Fruit fly (Drosophila melanogaster): ENCODE data around the gene croc.

croc gene

dm6 chr3L:21483837-21484236 is 7.6 kb upstream of the croc start:
- TF ChIP-seq Sox14 (GFP tag; optimal IDR thresholded peaks at IDR 0.05) (peak; percentile 56), CG7368 (GFP tag; optimal IDR thresholded peaks at IDR 0.05) (no peak), dac (GFP tag; optimal IDR thresholded peaks at IDR 0.05) (no peak), Ets21C (GFP tag; optimal IDR thresholded peaks at IDR 0.05) (no peak), fd59A (GFP tag; optimal IDR thresholded peaks at IDR 0.05) (no peak), pdm3 (GFP tag; optimal IDR thresholded peaks at IDR 0.05) (no peak), CG6792 (GFP tag; optimal IDR thresholded peaks at IDR 0.05) (no peak), CG31627 (GFP tag; optimal IDR thresholded peaks at IDR 0.05) (peak; percentile 2), spab (GFP tag; optimal IDR thresholded peaks at IDR 0.05) (no peak), CG9139 (GFP tag; optimal IDR thresholded peaks at IDR 0.05) (no peak), CG6276 (GFP tag; optimal IDR thresholded peaks at IDR 0.05) (no peak), Blimp-1 (GFP tag; optimal IDR thresholded peaks at IDR 0.05) (no peak), CG10669 (GFP tag; optimal IDR thresholded peaks at IDR 0.05) (no peak), Hr39 (GFP tag; optimal IDR thresholded peaks at IDR 0.05) (no peak), topi (GFP tag; optimal IDR thresholded peaks at IDR 0.05) (no peak), CG8632 (GFP tag; optimal IDR thresholded peaks at IDR 0.05) (no peak), CG8319 (GFP tag; optimal IDR thresholded peaks at IDR 0.05) (no peak), Hr38 (GFP tag; optimal IDR thresholded peaks at IDR 0.05) (no peak), CG15336 (GFP tag; IDR thresholded peaks at IDR 0.05) (no peak), Ets96B (tag; optimal IDR thresholded peaks at IDR 0.05) (no peak), CG11902 (GFP tag; optimal IDR thresholded peaks at IDR 0.05) (no peak), dsx (GFP tag; optimal IDR thresholded peaks at IDR 0.05; ENCODE audit: poor library complexity, severe bottlenecking) (peak; percentile 2)

- TF ChIP-seq CG10631 (GFP tag; optimal IDR thresholded peaks at IDR 0.05): no peak
- no peak for TF ChIP-seq Met (GFP tag; optimal IDR thresholded peaks at IDR 0.05)
- TF ChIP-seq CG8319 (GFP tag; optimal IDR thresholded peaks at IDR 0.05): no peak
- no peak for TF ChIP-seq fkh (GFP tag; optimal IDR thresholded peaks at IDR 0.05)
- no peak for TF ChIP-seq CG15336 (GFP tag; IDR thresholded peaks at IDR 0.05)
- TF ChIP-seq CG11762 (GFP tag; optimal IDR thresholded peaks at IDR 0.05; ENCODE audit: insufficient read depth): no peak
- TF ChIP-seq CG10669 (GFP tag; optimal IDR thresholded peaks at IDR 0.05): no peak
- no peak for TF ChIP-seq Ets21C (GFP tag; optimal IDR thresholded peaks at IDR 0.05)
- TF ChIP-seq Blimp-1 (GFP tag; optimal IDR thresholded peaks at IDR 0.05): no peak
- TF ChIP-seq CG6854 (GFP tag; optimal IDR thresholded peaks at IDR 0.05): no peak
- TF ChIP-seq pdm3 (GFP tag; optimal IDR thresholded peaks at IDR 0.05): no peak
Observed at dm6 chr3L:21482100-21482499, 5.8 kb upstream of the croc start.

- peak; percentile 56 for TF ChIP-seq CG6808 (GFP tag; optimal IDR thresholded peaks at IDR 0.05)
- peak; percentile 73 for TF ChIP-seq acj6 (GFP tag; optimal IDR thresholded peaks at IDR 0.05)
- TF ChIP-seq Eip93F (GFP tag; optimal IDR thresholded peaks at IDR 0.05): no peak
- peak; percentile 64 for TF ChIP-seq CG8632 (GFP tag; optimal IDR thresholded peaks at IDR 0.05)
- peak; percentile 41 for TF ChIP-seq fd59A (GFP tag; optimal IDR thresholded peaks at IDR 0.05)
- TF ChIP-seq esn (GFP tag; optimal IDR thresholded peaks at IDR 0.05): peak; percentile 76
- peak; percentile 73 for TF ChIP-seq pdm3 (GFP tag; optimal IDR thresholded peaks at IDR 0.05)
- TF ChIP-seq Hr38 (GFP tag; optimal IDR thresholded peaks at IDR 0.05): no peak
- no peak for TF ChIP-seq vri (GFP tag; optimal IDR thresholded peaks at IDR 0.05)
- TF ChIP-seq CG16779 (tag; optimal IDR thresholded peaks at IDR 0.05): peak; percentile 48
- TF ChIP-seq ss (GFP tag; optimal IDR thresholded peaks at IDR 0.05): peak; percentile 30 to 79
- TF ChIP-seq CG3032 (tag; optimal IDR thresholded peaks at IDR 0.05): no peak
- peak; percentile 87 for TF ChIP-seq CG6163 (GFP tag; IDR thresholded peaks at IDR 0.05)
- TF ChIP-seq topi (GFP tag; optimal IDR thresholded peaks at IDR 0.05): peak; percentile 63
- TF ChIP-seq CG15336 (GFP tag; IDR thresholded peaks at IDR 0.05): peak; percentile 54; the same call in 1 of the 2 replicates
- TF ChIP-seq achi (GFP tag; optimal IDR thresholded peaks at IDR 0.05): peak; percentile 76
- peak; percentile 55 for TF ChIP-seq CG10669 (GFP tag; optimal IDR thresholded peaks at IDR 0.05)
- TF ChIP-seq CG8119 (GFP tag; IDR thresholded peaks at IDR 0.05): no peak
- TF ChIP-seq eg (GFP tag; IDR thresholded peaks at IDR 0.05): peak; percentile 83
- peak; percentile 92 for TF ChIP-seq CG6854 (GFP tag; optimal IDR thresholded peaks at IDR 0.05)
- peak; percentile 16 for TF ChIP-seq Lpt (GFP tag; optimal IDR thresholded peaks at IDR 0.05)
- no peak for TF ChIP-seq svp (GFP tag)
- TF ChIP-seq CG11902 (GFP tag; optimal IDR thresholded peaks at IDR 0.05): peak; percentile 17
- TF ChIP-seq spab (GFP tag; optimal IDR thresholded peaks at IDR 0.05): peak; percentile 36
- no peak for TF ChIP-seq Sox15 (GFP tag; optimal IDR thresholded peaks at IDR 0.05)
- TF ChIP-seq CG6276 (GFP tag; optimal IDR thresholded peaks at IDR 0.05): no peak
- peak; percentile 23 for TF ChIP-seq Hr4 (GFP tag; optimal IDR thresholded peaks at IDR 0.05)
- peak; percentile 63 for TF ChIP-seq CG1621 (tag; optimal IDR thresholded peaks at IDR 0.05)
- TF ChIP-seq Met (GFP tag; optimal IDR thresholded peaks at IDR 0.05): peak; percentile 77
- TF ChIP-seq OdsH (GFP tag; optimal IDR thresholded peaks at IDR 0.05): peak; percentile 73
- TF ChIP-seq lz (GFP tag; optimal IDR thresholded peaks at IDR 0.05): peak; percentile 71
- peak; percentile 53 for TF ChIP-seq Blimp-1 (GFP tag; optimal IDR thresholded peaks at IDR 0.05)
- TF ChIP-seq Hr39 (GFP tag; optimal IDR thresholded peaks at IDR 0.05): peak; percentile 65
Observed at dm6 chr3L:21479636-21480035, 3.4 kb upstream of the croc start.

Measured in whole organism, prepupa.